Worm (Caenorhabditis elegans) whole organism, mixed stage, embryonic: ENCODE measurements around the gene Y17G7B.17.

ENCODE experiments used
- bed-3 ChIP-seq: fragments of 200-800 bp; sonication (Bioruptor generic); optimal IDR thresholded peaks from 3 replicates; lab custom pipeline; 2018; ENCODE audit warnings: mild to moderate bottlenecking, missing genetic modification characterization, moderate library complexity, missing compliant biosample characterization
- blmp-1 ChIP-seq: fragments of 150-350 bp; optimal IDR thresholded peaks from 2 replicates; lab custom pipeline; 2014; ENCODE audit warnings: missing biosample characterization, missing genetic modification characterization
- ceh-39 ChIP-seq: fragments of 150-350 bp; optimal IDR thresholded peaks from 2 replicates; lab custom pipeline; 2014; ENCODE audit warnings: missing biosample characterization, missing genetic modification characterization
- ces-1 ChIP-seq: fragments of 150-350 bp; optimal IDR thresholded peaks from 2 replicates; lab custom pipeline; 2014; ENCODE audit warnings: missing biosample characterization, missing genetic modification reagents, missing genetic modification characterization
- drap-1 ChIP-seq: fragments of 200-800 bp; sonication (Bioruptor generic); optimal IDR thresholded peaks from 3 replicates; lab custom pipeline; 2018; ENCODE audit warnings: mild to moderate bottlenecking, missing genetic modification characterization, missing compliant biosample characterization
- elt-1 ChIP-seq: sonication (generic microtip); optimal IDR thresholded peaks from 2 replicates; lab custom pipeline; 2017; ENCODE audit warnings: missing genetic modification characterization, mild to moderate bottlenecking, missing compliant biosample characterization, antibody characterized with exemption, moderate library complexity, borderline replicate concordance; ENCODE audit not compliant: insufficient read depth
- flh-1 ChIP-seq: fragments of 200-800 bp; sonication (Bioruptor generic); optimal IDR thresholded peaks from 2 replicates; lab custom pipeline; 2018; ENCODE audit warnings: mild to moderate bottlenecking, missing genetic modification characterization, moderate library complexity, missing compliant biosample characterization
- hlh-1 ChIP-seq: fragments of 150-350 bp; optimal IDR thresholded peaks from 2 replicates; lab custom pipeline; 2014; ENCODE audit warnings: missing biosample characterization, missing genetic modification reagents, missing genetic modification characterization
- lin-32 ChIP-seq: fragments of 200-800 bp; sonication (Bioruptor generic); optimal IDR thresholded peaks from 2 replicates; lab custom pipeline; 2018; ENCODE audit warnings: mild to moderate bottlenecking, missing genetic modification characterization, missing compliant biosample characterization
- lsy-2 ChIP-seq: fragments of 150-350 bp; optimal IDR thresholded peaks from 2 replicates; lab custom pipeline; 2014; ENCODE audit warnings: missing biosample characterization, missing genetic modification characterization
- mab-5 ChIP-seq: fragments of 150-350 bp; optimal IDR thresholded peaks from 2 replicates; lab custom pipeline; 2014; ENCODE audit warnings: missing biosample characterization, missing genetic modification characterization
- mls-2 ChIP-seq: sonication (generic microtip); optimal IDR thresholded peaks from 2 replicates; lab custom pipeline; 2016; ENCODE audit warnings: mild to moderate bottlenecking, missing genetic modification characterization, moderate library complexity, missing compliant biosample characterization
- nhr-2 ChIP-seq: fragments of 150-350 bp; optimal IDR thresholded peaks from 2 replicates; lab custom pipeline; 2014; ENCODE audit warnings: missing biosample characterization, missing genetic modification characterization
- sem-2 ChIP-seq: fragments of 200-800 bp; sonication (Bioruptor generic); optimal IDR thresholded peaks from 2 replicates; lab custom pipeline; 2018; ENCODE audit warnings: mild to moderate bottlenecking, missing genetic modification characterization, missing compliant biosample characterization
- snpc-4 ChIP-seq: fragments of 150-350 bp; optimal IDR thresholded peaks from 2 replicates; lab custom pipeline; 2014; ENCODE audit warnings: missing biosample characterization, missing genetic modification characterization
- sptf-1 ChIP-seq: sonication (generic microtip); optimal IDR thresholded peaks from 2 replicates; lab custom pipeline; 2017; ENCODE audit warnings: mild to moderate bottlenecking, missing genetic modification characterization, moderate library complexity, missing compliant biosample characterization
- tbx-8 ChIP-seq: fragments of 200-800 bp; sonication (Bioruptor generic); optimal IDR thresholded peaks from 2 replicates; lab custom pipeline; 2018; ENCODE audit warnings: mild to moderate bottlenecking, missing genetic modification characterization, moderate library complexity, missing compliant biosample characterization
- unc-120 ChIP-seq: sonication (generic microtip); optimal IDR thresholded peaks from 2 replicates; lab custom pipeline; 2017; ENCODE audit warnings: missing genetic modification characterization, missing compliant biosample characterization; ENCODE audit not compliant: poor library complexity, severe bottlenecking
- unc-62 ChIP-seq: fragments of 150-350 bp; optimal IDR thresholded peaks from 2 replicates; lab custom pipeline; 2014; ENCODE audit warnings: missing biosample characterization, missing genetic modification reagents, missing genetic modification characterization
- zip-8 ChIP-seq: fragments of 150-350 bp; optimal IDR thresholded peaks from 2 replicates; lab custom pipeline; 2014; ENCODE audit warnings: missing biosample characterization, missing genetic modification characterization
- ztf-11 ChIP-seq: fragments of 150-350 bp; optimal IDR thresholded peaks from 2 replicates; lab custom pipeline; 2014; ENCODE audit warnings: missing biosample characterization, missing genetic modification characterization

The Y17G7B.17 gene

DNA sequence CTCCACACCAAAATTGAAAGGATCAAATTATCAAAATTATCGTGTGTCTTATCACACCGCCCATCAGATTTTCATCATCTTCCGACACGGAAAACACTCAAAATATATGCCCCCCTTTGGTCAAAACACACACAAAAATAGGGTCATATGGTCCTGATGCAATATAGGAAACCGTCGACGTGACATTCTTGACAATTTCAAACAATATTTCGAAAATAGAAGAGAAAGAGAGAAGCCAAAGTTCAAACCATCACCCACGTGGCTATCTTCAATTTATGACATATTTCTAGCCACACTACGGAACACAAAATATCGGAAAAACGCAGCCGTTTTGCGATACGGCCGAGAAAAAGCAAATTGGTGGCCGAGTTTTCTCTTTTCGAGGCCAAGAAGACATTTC, 49.2 kb downstream of the Y17G7B.17 start:
- no peak for TF ChIP-seq hlh-1
- no peak for TF ChIP-seq ztf-11 (tag; lab: Kevin White, UChicago)
- no peak for TF ChIP-seq flh-1 (GFP tag; lab: Kevin White, UChicago)
- TF ChIP-seq drap-1 (GFP tag; lab: Kevin White, UChicago), result no peak
- no peak for TF ChIP-seq unc-120 (tag; lab: Kevin White, UChicago)
- no peak for TF ChIP-seq sptf-1 (tag; lab: Kevin White, UChicago)
- TF ChIP-seq bed-3 (GFP tag; lab: Kevin White, UChicago), result no peak
- TF ChIP-seq snpc-4 (tag; lab: Kevin White, UChicago), result no peak
- TF ChIP-seq nhr-2, result no peak
- TF ChIP-seq zip-8 (tag; lab: Kevin White, UChicago), result no peak
- no peak for TF ChIP-seq blmp-1 (tag; lab: Kevin White, UChicago)
- no peak for TF ChIP-seq ces-1 (GFP tag; lab: Kevin White, UChicago)
- no peak for TF ChIP-seq lin-32 (GFP tag; lab: Kevin White, UChicago)

DNA sequence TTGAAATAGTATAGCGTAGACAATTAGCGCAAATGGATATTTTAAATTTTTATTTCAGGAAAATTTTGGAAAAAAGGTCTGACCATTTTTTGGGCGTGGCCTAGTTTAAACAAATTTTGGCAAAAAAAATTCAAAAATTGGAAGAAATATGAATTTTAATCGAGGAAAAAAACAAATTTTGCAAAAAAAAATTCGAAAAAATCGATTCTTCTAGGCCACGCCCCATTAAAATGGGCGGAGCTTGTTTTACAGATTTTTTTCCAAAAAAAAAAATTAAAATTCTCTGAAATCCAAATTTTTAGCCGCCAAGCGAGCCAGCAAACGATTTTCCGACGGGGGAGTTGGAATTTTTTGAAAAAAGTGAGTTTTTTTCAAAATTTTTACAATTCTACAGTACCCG, 50.5 kb downstream of the Y17G7B.17 start, which contains the start of gene nadk-2:
TSS of gene nadk-2 (plus strand) at position 301 of the 400 bp plus-strand sequence.
- TF ChIP-seq ztf-11 (tag; lab: Kevin White, UChicago) (no peak), nhr-2 (no peak), snpc-4 (tag; lab: Kevin White, UChicago) (no peak), tbx-8 (GFP tag; lab: Kevin White, UChicago) (no peak), ceh-39 (no peak), mls-2 (tag; lab: Kevin White, UChicago) (no peak), elt-1 (no peak), hlh-1 (no peak), flh-1 (GFP tag; lab: Kevin White, UChicago) (no peak), bed-3 (GFP tag; lab: Kevin White, UChicago) (no peak), unc-62 (GFP tag; lab: Kevin White, UChicago) (no peak), lsy-2 (tag; lab: Kevin White, UChicago) (no peak), blmp-1 (tag; lab: Kevin White, UChicago) (no peak), sem-2 (no peak), mab-5 (tag; lab: Kevin White, UChicago) (no peak)
